Fruit fly (Drosophila melanogaster) whole organism, embryonic: Measurements from ENCODE around the gene CG31792.

Experiments
- Bdp1 ChIP-seq: fragments of 200-800 bp; sonication (Bioruptor generic); optimal IDR thresholded peaks from 3 replicates; lab custom pipeline; 2016; ENCODE audit warnings: missing biosample characterization, missing genetic modification characterization
- C15 ChIP-seq: fragments of 200-800 bp; sonication (Bioruptor generic); IDR thresholded peaks from 3 replicates; pipeline ENCODE4 v1.3.6; 2022; ENCODE audit warnings: missing biosample characterization, missing genetic modification characterization
- CG1024 ChIP-seq: fragments of 200-800 bp; sonication (Bioruptor generic); IDR thresholded peaks from 2 replicates; pipeline ENCODE4 v1.3.6; 2022; ENCODE audit warnings: missing biosample characterization, missing genetic modification characterization
- CG12071 ChIP-seq: fragments of 200-800 bp; sonication (Bioruptor generic); optimal IDR thresholded peaks from 3 replicates; lab custom pipeline; 2018; ENCODE audit warnings: missing biosample characterization, mild to moderate bottlenecking, missing genetic modification characterization
- CG13296 ChIP-seq: fragments of 200-800 bp; sonication (Bioruptor generic); optimal IDR thresholded peaks from 3 replicates; lab custom pipeline; 2018; ENCODE audit warnings: missing biosample characterization, mild to moderate bottlenecking, missing genetic modification characterization
- CG14965 ChIP-seq: fragments of 200-800 bp; sonication (Bioruptor generic); optimal IDR thresholded peaks from 2 replicates; lab custom pipeline; 2016; ENCODE audit warnings: missing biosample characterization, missing genetic modification characterization, borderline replicate concordance
- CG17359 ChIP-seq: fragments of 200-800 bp; sonication (Bioruptor generic); optimal IDR thresholded peaks from 3 replicates; lab custom pipeline; 2018; ENCODE audit warnings: missing biosample characterization, mild to moderate bottlenecking, missing genetic modification characterization, moderate library complexity
- CG30020 ChIP-seq: fragments of 200-800 bp; optimal IDR thresholded peaks from 2 replicates; lab custom pipeline; 2019; ENCODE audit warnings: missing biosample characterization, mild to moderate bottlenecking, missing genetic modification characterization, moderate library complexity
- CG3163 ChIP-seq: fragments of 200-800 bp; sonication (Bioruptor generic); optimal IDR thresholded peaks from 3 replicates; lab custom pipeline; 2016; ENCODE audit warnings: missing biosample characterization, missing genetic modification characterization
- CG3838 ChIP-seq: fragments of 200-800 bp; sonication (Bioruptor generic); optimal IDR thresholded peaks from 3 replicates; lab custom pipeline; 2016; ENCODE audit warnings: missing biosample characterization, missing genetic modification characterization
- CG4730 ChIP-seq: fragments of 200-800 bp; sonication (Bioruptor generic); IDR thresholded peaks from 2 replicates; pipeline ENCODE4 v1.3.6; 2022; ENCODE audit warnings: missing biosample characterization, missing genetic modification characterization
- CG6654 ChIP-seq: fragments of 200-800 bp; sonication (Bioruptor generic); optimal IDR thresholded peaks from 2 replicates; lab custom pipeline; 2017; ENCODE audit warnings: missing biosample characterization, mild to moderate bottlenecking, missing genetic modification characterization
- CG7271 ChIP-seq: fragments of 200-800 bp; sonication (Bioruptor generic); optimal IDR thresholded peaks from 2 replicates; lab custom pipeline; 2018; ENCODE audit warnings: missing biosample characterization, mild to moderate bottlenecking, missing genetic modification characterization, moderate library complexity
- CG8944 ChIP-seq: fragments of 200-800 bp; sonication (Bioruptor generic); optimal IDR thresholded peaks from 3 replicates; lab custom pipeline; 2016; ENCODE audit warnings: missing biosample characterization, missing genetic modification characterization
- CG9797 ChIP-seq: fragments of 200-800 bp; sonication (Bioruptor generic); optimal IDR thresholded peaks from 3 replicates; lab custom pipeline; 2018; ENCODE audit warnings: missing biosample characterization, mild to moderate bottlenecking, missing genetic modification characterization
- CG9817 ChIP-seq: fragments of 200-800 bp; sonication (Bioruptor generic); optimal IDR thresholded peaks from 2 replicates; lab custom pipeline; 2018; ENCODE audit warnings: missing biosample characterization, mild to moderate bottlenecking, missing genetic modification characterization, moderate library complexity
- D ChIP-seq, 2 experiments: fragments of 200-800 bp in 1 of 2; fragments of >200 bp in 1 of 2; sonication (Bioruptor generic) in 1 of 2; optimal IDR thresholded peaks; 2 replicates in 1 of 2; 3 replicates in 1 of 2; lab custom pipeline; 2017; ENCODE audit warnings: mild to moderate bottlenecking in 1 of 2, missing biosample characterization in 1 of 2, missing genetic modification characterization in 1 of 2, missing genetic modification reagents in 1 of 2
- ERR ChIP-seq: fragments of 200-800 bp; sonication (Bioruptor generic); optimal IDR thresholded peaks from 2 replicates; lab custom pipeline; 2016; ENCODE audit warnings: missing biosample characterization, missing genetic modification characterization
- H2.0 ChIP-seq: fragments of 200-800 bp; sonication (Bioruptor generic); IDR thresholded peaks from 2 replicates; pipeline ENCODE4 v1.3.6; 2022; ENCODE audit warnings: missing biosample characterization, missing genetic modification characterization
- MBD-R2 ChIP-seq: fragments of 200-800 bp; sonication (Bioruptor generic); IDR thresholded peaks from 2 replicates; pipeline ENCODE4 v1.3.6; 2022; ENCODE audit warnings: missing biosample characterization, missing genetic modification characterization
- Med ChIP-seq: fragments of 200-800 bp; sonication (Bioruptor generic); peaks from one replicate; lab custom pipeline; 2016; ENCODE audit warnings: missing biosample characterization, missing genetic modification characterization, mild to moderate bottlenecking, inconsistent platforms, moderate library complexity
- Rx ChIP-seq: fragments of 200-800 bp; sonication (Bioruptor generic); IDR thresholded peaks from 2 replicates; pipeline ENCODE4 v1.3.6; 2022; ENCODE audit warnings: missing biosample characterization, missing genetic modification characterization
- Usf ChIP-seq: fragments of 200-800 bp; sonication (Bioruptor generic); optimal IDR thresholded peaks from 2 replicates; lab custom pipeline; 2017; ENCODE audit warnings: missing genotype, missing biosample characterization, missing genetic modification characterization
- abd-A ChIP-seq: fragments of 200-800 bp; sonication (Bioruptor generic); optimal IDR thresholded peaks from 3 replicates; lab custom pipeline; 2019; ENCODE audit warnings: missing biosample characterization, mild to moderate bottlenecking, missing genetic modification characterization, moderate library complexity
- bcd ChIP-seq: fragments of 200-800 bp; sonication (Bioruptor generic); optimal IDR thresholded peaks from 2 replicates; lab custom pipeline; 2017; ENCODE audit warnings: missing biosample characterization, mild to moderate bottlenecking, missing genetic modification characterization
- cato ChIP-seq: fragments of 200-800 bp; sonication (Bioruptor generic); optimal IDR thresholded peaks from 2 replicates; lab custom pipeline; 2016; ENCODE audit warnings: missing biosample characterization, missing genetic modification characterization, borderline replicate concordance
- chm ChIP-seq: fragments of 200-800 bp; sonication (Bioruptor generic); IDR thresholded peaks from 2 replicates; pipeline ENCODE4 v1.3.6; 2022; ENCODE audit warnings: missing biosample characterization, missing genetic modification characterization
- danr ChIP-seq: fragments of 200-800 bp; sonication (Bioruptor generic); IDR thresholded peaks from 2 replicates; pipeline ENCODE4 v1.3.6; 2022; ENCODE audit warnings: missing biosample characterization, missing genetic modification characterization
- eve ChIP-seq, 2 experiments: fragments of >200 bp; optimal IDR thresholded peaks; 2 replicates each; lab custom pipeline; 2017; ENCODE audit warnings: missing biosample characterization in 2 of 2, missing genetic modification characterization in 2 of 2
- fru ChIP-seq: fragments of >200 bp; optimal IDR thresholded peaks from 2 replicates; lab custom pipeline; 2017
- gce ChIP-seq: fragments of 200-800 bp; sonication (Bioruptor generic); IDR thresholded peaks from 3 replicates; pipeline ENCODE4 v1.3.6; 2022; ENCODE audit warnings: missing biosample characterization, missing genetic modification characterization
- jing ChIP-seq: fragments of 200-800 bp; sonication (Bioruptor generic); optimal IDR thresholded peaks from 2 replicates; lab custom pipeline; 2018; ENCODE audit warnings: missing biosample characterization, mild to moderate bottlenecking, missing genetic modification characterization
- kay ChIP-seq: fragments of 200-800 bp; sonication (Bioruptor generic); optimal IDR thresholded peaks from 2 replicates; lab custom pipeline; 2016; ENCODE audit warnings: missing biosample characterization, missing genetic modification characterization
- ken ChIP-seq: fragments of 200-800 bp; sonication (Bioruptor generic); IDR thresholded peaks from 3 replicates; pipeline ENCODE4 v1.3.6; 2022; ENCODE audit warnings: missing biosample characterization, missing genetic modification characterization
- pan ChIP-seq, 4 experiments: fragments of >200 bp in 3 of 4; fragments of 200-800 bp in 1 of 4; sonication (Bioruptor generic) in 1 of 4; optimal IDR thresholded peaks in 3 of 4; IDR thresholded peaks in 1 of 4; 2 replicates each; pipeline versions ENCODE4 v1.3.6 to Lab custom; 2017 to 2022; ENCODE audit warnings: missing biosample characterization in 2 of 4, missing genetic modification characterization in 2 of 4, mixed read lengths in 1 of 4
- pros ChIP-seq: fragments of 200-800 bp; sonication (Bioruptor generic); optimal IDR thresholded peaks from 3 replicates; lab custom pipeline; 2019; ENCODE audit warnings: missing biosample characterization, mild to moderate bottlenecking, missing genetic modification characterization, moderate library complexity
- ranshi ChIP-seq: fragments of 200-800 bp; sonication (Bioruptor generic); IDR thresholded peaks from 2 replicates; pipeline ENCODE4 v1.3.6; 2022; ENCODE audit warnings: missing biosample characterization, missing genetic modification characterization
- ro ChIP-seq: fragments of 200-800 bp; sonication (Bioruptor generic); IDR thresholded peaks from 2 replicates; pipeline ENCODE4 v1.3.6; 2022; ENCODE audit warnings: missing biosample characterization, missing genetic modification characterization
- row ChIP-seq: fragments of 200-800 bp; sonication (Bioruptor generic); IDR thresholded peaks from 3 replicates; pipeline ENCODE4 v1.3.6; 2022; ENCODE audit warnings: missing biosample characterization, missing genetic modification characterization
- run ChIP-seq: fragments of 200-800 bp; sonication (Bioruptor generic); optimal IDR thresholded peaks from 3 replicates; lab custom pipeline; 2018; ENCODE audit warnings: missing biosample characterization, mild to moderate bottlenecking, missing genetic modification characterization
- sc ChIP-seq, 3 experiments: fragments of >200 bp in 2 of 3; fragments of 200-800 bp in 1 of 3; sonication (Bioruptor generic) in 1 of 3; optimal IDR thresholded peaks; 2 replicates in 2 of 3; 3 replicates in 1 of 3; lab custom pipeline; 2017; ENCODE audit warnings: mild to moderate bottlenecking in 1 of 3, missing biosample characterization in 1 of 3, missing genetic modification characterization in 1 of 3, missing genetic modification reagents in 1 of 3
- slp2 ChIP-seq: fragments of 200-800 bp; sonication (Bioruptor generic); optimal IDR thresholded peaks from 2 replicates; lab custom pipeline; 2016; ENCODE audit warnings: missing biosample characterization, missing genetic modification characterization
- tin ChIP-seq: fragments of 200-800 bp; sonication (Bioruptor generic); optimal IDR thresholded peaks from 3 replicates; lab custom pipeline; 2016; ENCODE audit warnings: missing biosample characterization, missing genetic modification characterization
- toy ChIP-seq: fragments of 200-800 bp; sonication (Bioruptor generic); IDR thresholded peaks from 2 replicates; pipeline ENCODE4 v1.3.6; 2022; ENCODE audit warnings: missing biosample characterization, missing genetic modification characterization
- twi ChIP-seq: fragments of 200-800 bp; optimal IDR thresholded peaks from 2 replicates; lab custom pipeline; 2019; ENCODE audit warnings: missing biosample characterization, mild to moderate bottlenecking, missing genetic modification characterization, moderate library complexity
- wdn ChIP-seq: fragments of 200-800 bp; sonication (Bioruptor generic); IDR thresholded peaks from 2 replicates; pipeline ENCODE4 v1.3.6; 2022; ENCODE audit warnings: missing biosample characterization, missing genetic modification characterization
- zf30C ChIP-seq: fragments of 200-800 bp; sonication (Bioruptor generic); optimal IDR thresholded peaks from 3 replicates; lab custom pipeline; 2018; ENCODE audit warnings: missing biosample characterization, mild to moderate bottlenecking, missing genetic modification characterization
- zfh2 ChIP-seq: fragments of 200-800 bp; sonication (Bioruptor generic); optimal IDR thresholded peaks from 2 replicates; lab custom pipeline; 2016; ENCODE audit warnings: missing biosample characterization, missing genetic modification characterization

The CG31792 gene

DNA sequence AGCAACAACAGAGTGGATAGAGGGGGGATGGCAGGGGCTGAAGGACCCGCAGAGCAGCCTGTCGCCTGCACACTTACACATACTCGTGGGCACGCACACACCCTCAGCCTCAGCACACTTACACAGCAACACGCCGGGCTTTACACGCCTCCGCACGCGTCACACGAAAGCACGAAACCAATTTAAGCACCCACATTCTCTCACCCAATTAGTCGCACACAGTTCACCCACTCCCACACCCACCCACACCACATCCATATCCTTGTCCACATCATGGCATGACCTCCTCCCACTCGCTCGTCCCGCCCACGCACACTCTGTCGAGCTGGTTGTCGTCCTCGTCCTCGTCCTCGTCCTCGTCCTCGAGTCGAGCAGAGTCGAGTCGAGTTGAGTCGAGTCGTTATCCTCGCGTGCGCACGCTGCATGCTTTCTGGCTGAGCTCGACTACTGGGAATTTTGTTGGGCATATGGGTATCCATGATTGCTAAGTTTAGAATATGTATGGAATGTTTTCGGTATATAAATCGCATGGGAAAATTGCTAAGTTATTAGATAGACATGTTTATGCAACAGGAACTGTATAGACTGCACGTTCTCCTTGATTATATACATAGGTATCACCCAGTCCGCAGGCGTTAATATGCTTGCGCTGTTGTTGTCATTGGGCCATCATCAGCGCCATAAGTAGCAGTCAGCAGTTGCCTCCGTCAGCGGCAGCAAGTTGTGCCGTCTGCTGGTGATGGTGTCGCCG, 14.8 kb downstream of the CG31792 start (continued):
- TF ChIP-seq bcd (GFP tag; lab: Kevin White, UChicago) (peak; percentile 84), MBD-R2 (GFP tag; lab: Robert Waterston, UW) (peak; percentile 41; the same call in 1 of the 2 replicates), row (peak; percentile 95), ro (GFP tag; lab: Robert Waterston, UW) (peak; percentile 60; the same call in 1 of the 2 replicates), CG8944 (GFP tag; lab: Kevin White, UChicago) (peak; percentile 81), CG1024 (GFP tag; lab: Robert Waterston, UW) (peak; percentile 73), gce (GFP tag; lab: Robert Waterston, UW) (peak; percentile 76), Med (GFP tag; lab: Kevin White, UChicago) (peak; percentile 98), CG7271 (tag; lab: Kevin White, UChicago) (no peak), jing (GFP tag; lab: Kevin White, UChicago) (peak; percentile 64), CG6654 (GFP tag; lab: Kevin White, UChicago) (peak; percentile 16), zf30C (no peak), Usf (GFP tag; lab: Kevin White, UChicago) (peak; percentile 10), slp2 (GFP tag; lab: Kevin White, UChicago) (peak; percentile 69), chm (GFP tag; lab: Robert Waterston, UW) (peak; percentile 79), CG3838 (GFP tag; lab: Kevin White, UChicago) (no peak), zfh2 (GFP tag; lab: Kevin White, UChicago) (peak; percentile 69), CG30020 (tag; lab: Kevin White, UChicago) (no peak), pan (optimal IDR thresholded peaks at IDR 0.05; lab: Kevin White, UChicago) (no peak), pan (GFP tag; optimal IDR thresholded peaks at IDR 0.05 in 1 of 2, IDR thresholded peaks at IDR 0.05 in 1 of 2) (peak in 1 of 2 experiments; percentile 89), toy (GFP tag; lab: Robert Waterston, UW) (0 out of 2 replicates have a peak, but pooled peaks have one; percentile 44), C15 (no peak), CG4730 (GFP tag; lab: Robert Waterston, UW) (peak; percentile 81), H2.0 (GFP tag; lab: Robert Waterston, UW) (peak; percentile 81), tin (GFP tag; lab: Kevin White, UChicago) (peak; percentile 69), CG3163 (GFP tag; lab: Kevin White, UChicago) (peak; percentile 44), pros (GFP tag; lab: Kevin White, UChicago) (no peak), Bdp1 (GFP tag; lab: Kevin White, UChicago) (peak; percentile 78), ranshi (peak; percentile 81), twi (tag; lab: Kevin White, UChicago) (peak; percentile 43), wdn (GFP tag; lab: Robert Waterston, UW) (0 out of 2 replicates have a peak, but pooled peaks have one; percentile 43), Rx (GFP tag; lab: Robert Waterston, UW) (peak; percentile 80), kay (GFP tag; lab: Kevin White, UChicago) (peak; percentile 58), CG17359 (tag; lab: Kevin White, UChicago) (peak; percentile 82), run (tag; lab: Kevin White, UChicago) (peak; percentile 33), abd-A (peak; percentile 96), eve (GFP tag; optimal IDR thresholded peaks at IDR 0.05; lab: Kevin White, UChicago) (no peak), CG9817 (tag; lab: Kevin White, UChicago) (peak; percentile 76), D (optimal IDR thresholded peaks at IDR 0.05; lab: Kevin White, UChicago) (no peak), D (GFP tag; optimal IDR thresholded peaks at IDR 0.05; lab: Kevin White, UChicago) (peak; percentile 70), ken (GFP tag; lab: Robert Waterston, UW) (peak; percentile 86), sc (optimal IDR thresholded peaks at IDR 0.05; lab: Kevin White, UChicago) (no peak), sc (GFP tag; optimal IDR thresholded peaks at IDR 0.05; lab: Kevin White, UChicago) (peak; percentile 59), CG9797 (GFP tag; lab: Kevin White, UChicago) (no peak), danr (GFP tag; lab: Robert Waterston, UW) (peak; percentile 71), CG14965 (GFP tag; lab: Kevin White, UChicago) (peak; percentile 7), ERR (GFP tag; lab: Kevin White, UChicago) (peak; percentile 67), fru (no peak), cato (GFP tag; lab: Kevin White, UChicago) (no peak), CG13296 (peak; percentile 69), CG12071 (GFP tag; lab: Kevin White, UChicago) (peak; percentile 74)
